Fruit fly (Drosophila melanogaster): ENCODE measurements around the gene CG32066.

Gene CG32066

DNA sequence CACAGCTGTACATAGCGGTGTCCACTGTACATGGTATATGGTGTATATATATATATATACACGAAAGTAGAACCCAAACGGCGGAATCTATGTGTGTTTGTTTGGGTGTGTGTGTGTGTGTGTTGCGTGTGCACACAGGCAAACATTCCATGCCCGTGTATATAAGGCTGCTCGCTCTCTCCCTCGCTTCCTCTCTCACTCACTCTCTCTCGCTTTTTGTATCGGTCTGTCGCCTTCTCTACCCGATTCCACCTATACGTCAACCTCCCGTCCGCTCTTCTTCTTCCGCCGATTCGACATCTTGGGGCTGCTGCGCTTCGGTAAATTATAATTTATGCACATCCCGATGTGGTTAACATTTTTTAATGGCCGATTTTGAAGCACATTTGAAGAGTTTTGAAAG, 13.3 kb upstream of the CG32066 start:
- TF ChIP-seq Sin3A (optimal IDR thresholded peaks at IDR 0.05): no peak
- no peak for TF ChIP-seq psq (optimal IDR thresholded peaks at IDR 0.05)
- no peak for TF ChIP-seq ttk (optimal IDR thresholded peaks at IDR 0.05)
- no peak for TF ChIP-seq insv (optimal IDR thresholded peaks at IDR 0.05)
- TF ChIP-seq Myc (optimal IDR thresholded peaks at IDR 0.05): no peak
- TF ChIP-seq h (optimal IDR thresholded peaks at IDR 0.05): no peak

DNA sequence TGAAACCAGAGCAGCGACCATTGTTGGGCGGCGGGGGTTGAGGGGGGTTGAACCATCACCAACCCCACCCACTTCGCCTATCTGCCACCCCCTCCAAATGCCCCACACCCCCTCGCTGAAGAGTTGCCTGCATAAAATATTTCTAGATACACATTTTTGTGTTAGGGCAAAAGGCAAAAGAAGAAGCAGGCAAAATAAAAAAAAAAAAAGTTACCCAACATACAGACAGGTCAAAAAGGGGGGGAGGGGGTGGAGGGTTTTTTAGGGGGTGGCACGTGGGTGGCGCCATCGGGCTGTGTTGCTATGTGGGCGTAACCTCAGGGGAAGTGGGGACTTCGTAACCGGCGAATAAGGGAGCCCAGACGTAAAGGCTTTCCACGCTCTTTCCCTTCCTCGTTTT, 11.7 kb upstream of the CG32066 start:
- TF ChIP-seq insv (optimal IDR thresholded peaks at IDR 0.05) (no peak), Sin3A (optimal IDR thresholded peaks at IDR 0.05) (no peak)

DNA sequence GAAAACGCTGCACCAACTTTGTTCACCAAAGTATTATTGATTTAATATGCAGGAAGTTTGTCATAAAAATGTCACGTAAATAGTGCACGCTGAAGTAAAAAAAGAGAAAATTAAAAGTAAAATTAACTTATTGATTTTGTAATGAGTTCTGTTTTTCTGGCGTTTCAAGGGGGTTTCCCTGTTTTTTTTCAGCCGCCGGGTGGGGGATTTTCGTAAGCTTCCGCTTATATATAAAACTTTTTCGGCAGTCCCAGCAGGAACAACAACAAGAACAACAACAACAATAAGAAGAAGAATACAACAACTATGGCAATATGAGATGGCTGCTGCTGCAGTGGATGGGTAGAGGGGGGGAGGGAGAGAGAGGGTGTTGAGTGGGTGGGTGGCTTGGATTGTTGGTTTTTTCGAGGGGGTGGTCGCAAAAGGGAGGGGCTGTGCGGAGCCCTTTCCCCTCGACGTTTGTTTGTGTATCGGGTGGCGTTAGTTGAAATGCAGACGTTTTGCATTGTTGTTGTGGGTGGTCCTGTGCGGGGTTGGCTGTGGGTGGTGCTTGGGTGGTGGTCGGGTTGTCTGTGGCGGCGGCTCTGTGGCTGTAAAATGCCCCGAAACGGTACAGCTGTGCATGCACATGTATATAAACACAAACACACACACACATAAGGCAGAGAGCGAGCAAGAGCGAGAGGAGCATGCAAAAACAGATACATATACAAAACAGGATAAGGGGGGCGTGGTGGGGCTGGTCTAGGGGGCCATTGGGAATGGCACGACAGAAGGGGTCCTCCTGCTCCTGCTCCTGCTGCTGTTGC, 9.0 kb upstream of the CG32066 start:
- no peak for TF ChIP-seq Sin3A (optimal IDR thresholded peaks at IDR 0.05)
- TF ChIP-seq psq (optimal IDR thresholded peaks at IDR 0.05): no peak
- no peak for TF ChIP-seq h (optimal IDR thresholded peaks at IDR 0.05)
- no peak for TF ChIP-seq insv (optimal IDR thresholded peaks at IDR 0.05)
- TF ChIP-seq Myc (optimal IDR thresholded peaks at IDR 0.05): no peak
- TF ChIP-seq ttk (optimal IDR thresholded peaks at IDR 0.05): no peak

DNA sequence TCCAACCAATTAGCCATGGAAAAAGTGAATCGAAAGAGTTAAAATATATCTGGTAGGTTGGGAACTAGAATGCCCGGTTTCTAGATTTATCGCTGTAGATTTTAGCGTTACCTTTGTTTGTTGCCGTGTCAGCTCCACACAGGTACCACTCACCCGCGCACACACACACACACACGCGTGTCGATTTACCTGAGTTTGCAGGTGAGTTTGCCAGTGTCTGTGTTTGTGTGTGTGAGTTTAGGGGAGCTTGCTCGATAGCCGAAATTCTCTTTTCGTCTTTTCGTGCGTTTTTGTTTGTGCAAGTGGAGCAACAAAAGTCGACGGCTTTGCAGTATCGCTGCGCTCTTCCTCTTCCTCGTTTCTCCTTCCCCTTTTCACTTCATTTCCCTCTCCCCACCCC, 6.5 kb upstream of the CG32066 start:
- TF ChIP-seq Myc (optimal IDR thresholded peaks at IDR 0.05) (no peak), ttk (optimal IDR thresholded peaks at IDR 0.05) (no peak), insv (optimal IDR thresholded peaks at IDR 0.05) (no peak), h (optimal IDR thresholded peaks at IDR 0.05) (no peak), psq (optimal IDR thresholded peaks at IDR 0.05) (no peak), Sin3A (optimal IDR thresholded peaks at IDR 0.05) (no peak)

DNA sequence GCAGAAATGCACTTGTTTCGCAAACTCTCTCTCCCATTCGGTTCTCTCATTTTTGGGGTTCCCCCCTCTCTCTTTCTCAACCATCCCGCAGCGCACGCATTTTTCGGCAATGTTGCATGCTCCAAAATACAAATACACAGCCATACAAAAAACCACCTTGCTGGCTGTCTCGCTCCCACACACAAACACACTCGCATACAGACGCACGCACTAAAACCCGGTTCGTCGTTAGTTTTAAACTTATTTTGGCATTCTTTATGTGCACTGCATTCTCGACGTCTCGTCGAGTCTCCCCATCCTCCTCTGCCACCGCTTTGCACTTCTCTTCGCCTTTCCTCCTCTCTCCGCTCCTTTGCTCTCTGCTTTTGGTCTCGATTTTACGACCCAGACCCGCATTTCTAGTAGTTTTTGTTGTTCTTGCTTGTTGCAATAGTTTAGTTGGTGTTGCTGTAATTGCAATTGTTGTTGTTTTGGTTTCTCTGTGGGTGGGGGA, 5.7 kb upstream of the CG32066 start:
- no peak for TF ChIP-seq insv (optimal IDR thresholded peaks at IDR 0.05)

DNA sequence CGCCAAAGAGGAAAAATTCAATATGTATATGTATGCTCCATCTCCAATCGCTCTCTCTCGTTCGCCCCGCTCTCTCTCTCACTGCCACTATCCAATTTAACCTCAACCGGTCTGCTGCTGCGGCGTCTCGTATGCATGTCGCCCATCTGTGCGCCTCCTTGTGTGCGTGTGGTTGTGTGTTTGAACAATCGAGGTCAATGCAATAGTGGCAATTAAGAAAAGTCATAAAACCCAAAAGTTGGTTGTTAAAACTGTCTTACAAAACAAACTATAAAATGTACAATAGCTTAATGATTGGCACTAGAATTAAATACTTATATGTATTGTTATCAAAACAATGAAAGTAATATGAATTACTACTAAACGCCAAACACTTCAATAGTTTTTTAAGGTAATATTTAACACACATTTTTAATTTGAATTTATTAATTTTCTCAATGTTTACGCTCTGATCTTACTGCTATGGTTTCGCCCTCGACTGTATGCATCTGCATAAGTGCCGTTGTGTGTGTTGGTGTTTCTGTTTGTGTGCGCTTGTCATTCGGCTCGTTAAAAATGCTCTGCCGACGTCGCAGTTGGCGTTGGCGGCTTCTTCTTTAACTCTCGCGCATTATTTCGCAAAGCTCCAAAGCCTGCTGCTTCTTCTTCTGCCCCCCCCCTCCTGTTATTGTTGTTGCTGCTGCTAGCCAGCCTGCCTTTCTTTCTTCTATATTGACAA, 4.8 kb upstream of the CG32066 start:
- no peak for TF ChIP-seq h (optimal IDR thresholded peaks at IDR 0.05)
- no peak for TF ChIP-seq ttk (optimal IDR thresholded peaks at IDR 0.05)
- no peak for TF ChIP-seq Sin3A (optimal IDR thresholded peaks at IDR 0.05)
- TF ChIP-seq psq (optimal IDR thresholded peaks at IDR 0.05): no peak
- no peak for TF ChIP-seq insv (optimal IDR thresholded peaks at IDR 0.05)
- TF ChIP-seq Myc (optimal IDR thresholded peaks at IDR 0.05): no peak

DNA sequence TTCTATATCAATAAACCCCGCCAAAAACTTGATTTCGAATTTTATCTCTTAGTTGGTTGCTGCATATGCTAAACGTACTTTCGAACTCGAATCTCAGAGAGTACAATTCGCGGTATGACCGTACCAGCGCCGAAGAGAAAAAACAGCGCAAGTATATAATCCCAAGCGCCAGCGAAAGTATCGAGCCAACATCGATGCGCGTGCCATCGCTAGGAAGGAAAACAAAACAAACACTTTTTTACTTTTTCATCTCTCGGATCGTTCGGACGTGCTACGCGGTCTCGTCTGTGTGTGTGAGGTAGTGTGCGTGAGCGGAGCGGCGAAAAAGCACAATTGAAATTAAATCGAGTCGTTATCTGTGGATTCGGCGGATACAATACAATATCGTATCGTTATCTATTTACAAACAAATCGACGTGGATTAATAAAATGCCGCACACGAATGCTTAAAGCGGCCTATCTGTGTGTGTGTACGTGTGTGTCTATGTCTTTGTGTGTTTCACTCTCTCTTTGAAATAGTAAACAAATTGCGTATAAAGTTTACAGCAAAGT, 3.8 kb upstream of the CG32066 start, which contains the start of gene simj:
Gene simj, plus strand, starts transcription at position 229 of the 552 bp plus-strand sequence.
- no peak for TF ChIP-seq insv (optimal IDR thresholded peaks at IDR 0.05)
- TF ChIP-seq Myc (optimal IDR thresholded peaks at IDR 0.05): no peak
- TF ChIP-seq h (optimal IDR thresholded peaks at IDR 0.05): no peak

DNA sequence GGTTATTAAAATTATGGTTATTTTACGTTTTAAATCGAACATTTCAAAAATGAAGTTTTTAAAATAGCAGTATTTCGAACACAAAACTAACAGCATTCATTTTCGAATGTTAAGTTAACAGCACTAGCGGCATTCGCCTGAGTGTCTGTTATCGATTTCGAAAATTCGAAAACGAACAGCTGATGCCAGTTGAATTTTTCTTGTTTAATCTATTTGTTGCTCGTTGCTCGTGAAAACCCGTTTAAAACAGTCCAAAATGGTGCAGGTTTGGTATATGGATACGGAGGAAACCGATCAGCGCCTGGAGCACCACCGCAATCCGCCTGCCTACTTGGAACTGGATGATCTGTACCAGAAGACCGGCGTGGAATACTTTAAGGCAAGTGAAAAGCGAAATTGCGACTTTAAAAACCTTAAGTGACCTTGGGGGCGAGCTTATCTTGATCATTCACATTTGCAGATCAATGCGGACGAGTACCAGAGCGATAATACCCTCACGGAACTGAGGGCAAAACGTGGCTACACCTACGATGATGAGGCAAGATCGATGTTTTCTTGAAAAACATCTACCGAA, 2.5 kb upstream of the CG32066 start, which contains the start of gene Adi1:
Gene Adi1, plus strand, starts transcription at position 187 of the 574 bp plus-strand sequence.
- TF ChIP-seq psq (optimal IDR thresholded peaks at IDR 0.05) (no peak), h (optimal IDR thresholded peaks at IDR 0.05) (no peak), ttk (optimal IDR thresholded peaks at IDR 0.05) (no peak), insv (optimal IDR thresholded peaks at IDR 0.05) (no peak), Sin3A (optimal IDR thresholded peaks at IDR 0.05) (no peak), Myc (optimal IDR thresholded peaks at IDR 0.05) (no peak)

DNA sequence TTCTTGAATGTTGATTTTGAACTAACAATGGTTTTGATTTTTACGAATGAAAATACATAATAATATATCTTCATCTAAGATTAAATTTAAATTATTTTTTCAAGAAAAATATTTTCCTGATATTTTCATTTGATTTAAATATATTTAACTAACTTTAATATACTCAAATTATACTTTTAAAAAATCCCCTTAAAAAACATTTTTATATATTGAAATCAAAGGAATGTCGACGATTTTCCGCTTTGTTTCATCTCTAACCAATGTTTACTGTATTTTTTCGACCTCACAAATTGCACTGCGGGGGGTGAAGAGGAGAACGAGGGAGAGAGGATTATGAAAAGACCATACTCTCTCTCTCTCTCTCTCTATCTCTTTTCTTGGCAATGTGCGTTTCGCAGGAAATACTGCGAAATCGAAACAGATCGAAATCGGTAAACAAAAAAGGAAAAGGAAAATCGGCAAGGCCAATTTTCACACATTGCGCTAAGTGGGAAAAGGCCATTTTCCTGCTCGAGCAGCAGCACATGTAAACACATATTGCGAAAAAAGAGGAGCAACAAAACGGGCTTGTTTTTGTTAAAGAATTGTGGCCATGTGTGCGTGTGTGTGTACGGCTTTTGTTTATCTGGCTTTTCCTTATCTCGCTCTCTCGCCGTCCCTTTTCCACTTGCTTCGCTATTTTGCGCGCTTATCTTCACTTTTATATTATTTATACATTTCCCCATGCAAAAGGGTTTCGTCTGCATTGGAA, 645 bp downstream of the CG32066 start:
- TF ChIP-seq insv (optimal IDR thresholded peaks at IDR 0.05): no peak
- no peak for TF ChIP-seq ttk (optimal IDR thresholded peaks at IDR 0.05)
- TF ChIP-seq psq (optimal IDR thresholded peaks at IDR 0.05): no peak
- TF ChIP-seq h (optimal IDR thresholded peaks at IDR 0.05): no peak

DNA sequence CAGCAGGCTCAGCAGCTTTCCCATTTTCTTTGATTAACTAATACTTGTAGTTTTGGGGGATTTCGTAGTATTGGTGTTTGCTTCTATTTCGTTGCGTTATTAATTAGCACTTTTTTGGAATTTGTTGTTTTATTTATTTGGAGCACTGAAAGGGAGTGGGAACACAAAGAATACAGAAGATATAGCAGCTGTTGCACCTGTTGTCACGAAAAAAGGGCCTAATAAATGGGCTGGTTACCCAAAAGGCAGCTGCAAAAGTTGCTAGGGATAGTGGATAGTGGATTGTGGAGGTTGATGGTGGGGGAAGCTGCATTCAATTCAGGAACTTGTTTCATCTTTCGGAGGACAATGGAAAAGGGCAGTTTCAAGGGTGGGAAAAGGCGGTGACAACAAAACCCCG, 1.3 kb downstream of the CG32066 start:
- TF ChIP-seq insv (optimal IDR thresholded peaks at IDR 0.05) (no peak), Myc (optimal IDR thresholded peaks at IDR 0.05) (no peak), ttk (optimal IDR thresholded peaks at IDR 0.05) (no peak), psq (optimal IDR thresholded peaks at IDR 0.05) (no peak), Sin3A (optimal IDR thresholded peaks at IDR 0.05) (no peak), h (optimal IDR thresholded peaks at IDR 0.05) (no peak)

DNA sequence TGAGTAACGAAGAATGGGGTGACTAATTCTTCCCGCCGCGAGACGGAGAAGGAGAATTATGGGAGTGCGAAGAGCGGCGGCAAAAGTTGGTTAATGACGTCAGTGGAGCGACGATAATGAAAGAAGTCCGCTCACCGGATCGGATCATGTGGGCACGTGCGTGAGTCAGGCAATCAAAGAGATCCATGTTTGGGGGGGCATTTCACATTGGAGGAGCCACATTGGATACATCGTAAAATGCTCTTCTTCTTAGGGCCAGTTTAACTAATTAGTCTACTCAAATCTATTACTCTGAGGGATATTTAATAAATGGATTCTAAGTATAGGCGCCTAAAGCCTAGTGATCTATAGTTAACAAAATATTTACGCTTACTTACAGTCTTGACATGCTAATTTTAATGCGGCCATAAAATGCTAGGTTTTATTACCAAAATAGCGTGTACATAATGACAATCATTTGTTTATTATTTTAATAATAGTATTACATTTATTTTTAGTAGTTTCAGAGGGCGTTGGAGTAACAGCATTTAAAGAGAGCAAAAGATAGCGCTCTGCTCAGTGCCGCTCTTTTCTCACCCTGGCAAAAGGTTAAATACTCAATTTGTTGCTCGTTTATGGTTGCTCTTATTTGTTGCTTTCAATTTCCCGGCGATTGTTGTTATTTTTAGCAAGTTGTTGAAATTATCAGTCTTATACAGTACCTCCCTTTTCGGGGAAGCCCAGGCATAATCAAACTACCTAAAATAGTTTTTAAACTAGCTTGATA, 2.3 kb downstream of the CG32066 start:
- TF ChIP-seq Myc (optimal IDR thresholded peaks at IDR 0.05) (no peak), insv (optimal IDR thresholded peaks at IDR 0.05) (no peak), ttk (optimal IDR thresholded peaks at IDR 0.05) (no peak), psq (optimal IDR thresholded peaks at IDR 0.05) (no peak), Sin3A (optimal IDR thresholded peaks at IDR 0.05) (no peak), h (optimal IDR thresholded peaks at IDR 0.05) (no peak)
